Fruit fly (Drosophila melanogaster) whole organism, wandering third instar larva: ENCODE data around the gene CG43407.

Experiments
- Dfd ChIP-seq: fragments of >200 bp; optimal IDR thresholded peaks from 2 replicates; lab custom pipeline; 2017; ENCODE audit warnings: missing biosample characterization, missing genetic modification characterization
- Hnf4 ChIP-seq: fragments of 200-800 bp; sonication (Bioruptor generic); optimal IDR thresholded peaks from 2 replicates; lab custom pipeline; 2016; ENCODE audit warnings: missing biosample characterization, mild to moderate bottlenecking, missing genetic modification characterization
- Hr78 ChIP-seq: fragments of >200 bp; optimal IDR thresholded peaks from 2 replicates; lab custom pipeline; 2017; ENCODE audit warnings: missing biosample characterization, missing genetic modification characterization
- Myc ChIP-seq: fragments of >200 bp; optimal IDR thresholded peaks from 2 replicates; lab custom pipeline; 2017
- dmrt93B ChIP-seq: fragments of 200-800 bp; sonication (Bioruptor generic); optimal IDR thresholded peaks from 2 replicates; lab custom pipeline; 2018; ENCODE audit warnings: missing biosample characterization, mild to moderate bottlenecking, missing genetic modification characterization
- dsf ChIP-seq: sonication (Bioruptor generic); optimal IDR thresholded peaks from 2 replicates; lab custom pipeline; 2016; ENCODE audit warnings: missing biosample characterization, missing genetic modification characterization, borderline replicate concordance
- lola ChIP-seq: fragments of >200 bp; optimal IDR thresholded peaks from 2 replicates; lab custom pipeline; 2017; ENCODE audit warnings: missing biosample characterization, missing genetic modification characterization
- pan ChIP-seq: fragments of >200 bp; optimal IDR thresholded peaks from 2 replicates; lab custom pipeline; 2017
- psq ChIP-seq: fragments of 200-800 bp; sonication (Bioruptor generic); optimal IDR thresholded peaks from 3 replicates; lab custom pipeline; 2017; ENCODE audit warnings: missing biosample characterization, mild to moderate bottlenecking, missing genetic modification characterization, moderate library complexity
- sage ChIP-seq: fragments of 200-800 bp; sonication (Bioruptor generic); optimal IDR thresholded peaks from 2 replicates; lab custom pipeline; 2016; ENCODE audit warnings: missing biosample characterization, mild to moderate bottlenecking, missing genetic modification characterization
- sv ChIP-seq: fragments of 200-800 bp; sonication (Bioruptor generic); optimal IDR thresholded peaks from 3 replicates; lab custom pipeline; 2016; ENCODE audit warnings: missing biosample characterization, missing genetic modification characterization
- usp ChIP-seq: fragments of >200 bp; optimal IDR thresholded peaks from 2 replicates; lab custom pipeline; 2017; ENCODE audit warnings: missing biosample characterization, missing genetic modification characterization

DNA sequence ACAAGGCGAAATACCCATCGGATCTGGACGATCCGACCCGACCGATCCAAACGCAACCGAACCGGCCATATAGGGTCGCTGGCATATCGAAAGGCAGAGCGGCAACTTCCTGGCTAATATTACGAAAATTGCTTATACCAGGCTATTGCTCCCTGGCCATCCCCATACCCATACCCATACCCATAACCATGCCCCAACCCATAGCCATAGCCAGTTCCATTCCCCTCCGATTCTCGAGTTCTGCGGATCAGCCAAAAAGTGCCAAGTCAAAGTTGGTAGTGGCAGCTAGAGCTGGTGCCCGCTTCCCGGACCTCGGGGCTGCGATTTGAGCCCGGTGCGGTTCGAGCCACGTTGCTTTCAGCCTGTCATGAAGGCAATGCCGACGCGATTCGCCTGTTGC, 12.0 kb downstream of the CG43407 start:
- no peak for TF ChIP-seq dsf
- TF ChIP-seq psq (GFP tag; lab: Kevin White, UChicago), result no peak
- TF ChIP-seq Hr78 (GFP tag; lab: Kevin White, UChicago), result no peak
- no peak for TF ChIP-seq sage (GFP tag; lab: Kevin White, UChicago)
- no peak for TF ChIP-seq lola (GFP tag; lab: Kevin White, UChicago)
- no peak for TF ChIP-seq usp
- no peak for TF ChIP-seq pan
- no peak for TF ChIP-seq Dfd (GFP tag; lab: Kevin White, UChicago)
- no peak for TF ChIP-seq sv (GFP tag; lab: Kevin White, UChicago)
- no peak for TF ChIP-seq dmrt93B (GFP tag; lab: Kevin White, UChicago)
- no peak for TF ChIP-seq Hnf4
- TF ChIP-seq Myc (lab: Kevin White, UChicago), result no peak
